Fruit fly (Drosophila melanogaster) whole organism, embryonic: ENCODE results near the gene gt.

Experiments used
- ATbp ChIP-seq: fragments of 200-800 bp; sonication (Bioruptor generic); optimal IDR thresholded peaks from 2 replicates; lab custom pipeline; 2017; ENCODE audit warnings: missing biosample characterization, mild to moderate bottlenecking, missing genetic modification characterization, missing genetic modification reagents
- Antp ChIP-seq: fragments of 200-800 bp; sonication (Bioruptor generic); optimal IDR thresholded peaks from 3 replicates; lab custom pipeline; 2016; ENCODE audit warnings: missing biosample characterization, missing genetic modification characterization
- CG11093 ChIP-seq: fragments of 200-800 bp; sonication (Bioruptor generic); IDR thresholded peaks from 3 replicates; pipeline ENCODE4 v1.3.6; 2022; ENCODE audit warnings: missing biosample characterization, missing genetic modification characterization
- CG11504 ChIP-seq: fragments of 200-800 bp; sonication (Bioruptor generic); optimal IDR thresholded peaks from 3 replicates; lab custom pipeline; 2019; ENCODE audit warnings: missing biosample characterization, mild to moderate bottlenecking, missing genetic modification characterization, moderate library complexity
- CG11560 ChIP-seq: fragments of 200-800 bp; sonication (Bioruptor generic); IDR thresholded peaks from 3 replicates; pipeline ENCODE4 v1.3.6; 2022; ENCODE audit warnings: missing biosample characterization, missing genetic modification characterization
- CG15601 ChIP-seq: fragments of 200-800 bp; sonication (Bioruptor generic); optimal IDR thresholded peaks from 3 replicates; lab custom pipeline; 2019; ENCODE audit warnings: missing biosample characterization, mild to moderate bottlenecking, missing genetic modification characterization, moderate library complexity
- CG15696 ChIP-seq: fragments of 200-800 bp; sonication (Bioruptor generic); optimal IDR thresholded peaks from 2 replicates; lab custom pipeline; 2019; ENCODE audit warnings: missing biosample characterization, mild to moderate bottlenecking, missing genetic modification characterization, moderate library complexity
- CG32532 ChIP-seq: fragments of 200-800 bp; sonication (Bioruptor generic); IDR thresholded peaks from 2 replicates; pipeline ENCODE4 v1.3.6; 2022; ENCODE audit warnings: missing biosample characterization, missing genetic modification characterization
- CG7271 ChIP-seq: fragments of 200-800 bp; sonication (Bioruptor generic); optimal IDR thresholded peaks from 2 replicates; lab custom pipeline; 2018; ENCODE audit warnings: missing biosample characterization, mild to moderate bottlenecking, missing genetic modification characterization, moderate library complexity
- CG7928 ChIP-seq: fragments of 200-800 bp; sonication (Bioruptor generic); optimal IDR thresholded peaks from 2 replicates; lab custom pipeline; 2017; ENCODE audit warnings: missing biosample characterization, mild to moderate bottlenecking, missing genetic modification characterization
- CG8924 ChIP-seq: fragments of 200-800 bp; optimal IDR thresholded peaks from 3 replicates; lab custom pipeline; 2019; ENCODE audit warnings: missing biosample characterization, mild to moderate bottlenecking, missing genetic modification characterization, moderate library complexity
- D ChIP-seq, 2 experiments: fragments of 200-800 bp in 1 of 2; fragments of >200 bp in 1 of 2; sonication (Bioruptor generic) in 1 of 2; optimal IDR thresholded peaks; 2 replicates in 1 of 2; 3 replicates in 1 of 2; lab custom pipeline; 2017; ENCODE audit warnings: mild to moderate bottlenecking in 1 of 2, missing biosample characterization in 1 of 2, missing genetic modification characterization in 1 of 2, missing genetic modification reagents in 1 of 2
- D19A ChIP-seq: fragments of 200-800 bp; optimal IDR thresholded peaks from 3 replicates; lab custom pipeline; 2019; ENCODE audit warnings: missing biosample characterization, mild to moderate bottlenecking, missing genetic modification characterization, moderate library complexity
- Ets65A ChIP-seq: fragments of 200-800 bp; sonication (Bioruptor generic); peaks from one replicate; lab custom pipeline; 2016; ENCODE audit warnings: missing biosample characterization, missing genetic modification characterization
- Fer1 ChIP-seq: fragments of 200-800 bp; sonication (Bioruptor generic); optimal IDR thresholded peaks from 2 replicates; lab custom pipeline; 2017; ENCODE audit warnings: missing biosample characterization, mild to moderate bottlenecking, missing genetic modification characterization
- Fer3 ChIP-seq: fragments of 200-800 bp; sonication (Bioruptor generic); optimal IDR thresholded peaks from 2 replicates; lab custom pipeline; 2018; ENCODE audit warnings: missing biosample characterization, mild to moderate bottlenecking, missing genetic modification characterization, moderate library complexity
- Lhr ChIP-seq: fragments of 200-800 bp; sonication (Bioruptor generic); optimal IDR thresholded peaks from 3 replicates; lab custom pipeline; 2017; ENCODE audit warnings: mild to moderate bottlenecking, missing biosample characterization, missing genetic modification reagents, missing genetic modification characterization
- Max ChIP-seq: fragments of 200-800 bp; sonication (Bioruptor generic); optimal IDR thresholded peaks from 2 replicates; lab custom pipeline; 2016; ENCODE audit warnings: missing biosample characterization, mild to moderate bottlenecking, missing genetic modification characterization
- Med ChIP-seq: fragments of 200-800 bp; sonication (Bioruptor generic); peaks from one replicate; lab custom pipeline; 2016; ENCODE audit warnings: missing biosample characterization, missing genetic modification characterization, mild to moderate bottlenecking, inconsistent platforms, moderate library complexity
- Sox100B ChIP-seq: fragments of 200-800 bp; sonication (Bioruptor generic); optimal IDR thresholded peaks from 3 replicates; lab custom pipeline; 2018; ENCODE audit warnings: missing biosample characterization, mild to moderate bottlenecking, missing genetic modification characterization
- Xrp1 ChIP-seq: fragments of 200-800 bp; sonication (Bioruptor generic); IDR thresholded peaks from 2 replicates; pipeline ENCODE4 v1.3.6; 2022; ENCODE audit warnings: missing biosample characterization, missing genetic modification characterization
- ato ChIP-seq: fragments of 200-800 bp; sonication (Bioruptor generic); IDR thresholded peaks from 2 replicates; pipeline ENCODE4 v1.3.6; 2022; ENCODE audit warnings: missing biosample characterization, missing genetic modification characterization; ENCODE audit not compliant: partially characterized antibody
- bsh ChIP-seq, 2 experiments: fragments of 200-800 bp; sonication (Bioruptor generic); optimal IDR thresholded peaks; 2 replicates each; lab custom pipeline; 2017 to 2018; ENCODE audit warnings: mild to moderate bottlenecking in 2 of 2, missing biosample characterization in 2 of 2, missing genetic modification characterization in 2 of 2, moderate library complexity in 1 of 2
- crol ChIP-seq: fragments of 200-800 bp; sonication (Bioruptor generic); IDR thresholded peaks from 2 replicates; pipeline ENCODE4 v1.3.6; 2022; ENCODE audit warnings: missing biosample characterization, missing genetic modification characterization
- grau ChIP-seq: fragments of 200-800 bp; optimal IDR thresholded peaks from 3 replicates; lab custom pipeline; 2019; ENCODE audit warnings: missing biosample characterization, mild to moderate bottlenecking, missing genetic modification characterization, moderate library complexity
- hth ChIP-seq: fragments of >200 bp; optimal IDR thresholded peaks from 2 replicates; lab custom pipeline; 2017; ENCODE audit warnings: inconsistent platforms
- phol ChIP-seq: fragments of 200-800 bp; sonication (Bioruptor generic); optimal IDR thresholded peaks from 3 replicates; lab custom pipeline; 2018; ENCODE audit warnings: missing biosample characterization, mild to moderate bottlenecking, missing genetic modification characterization, moderate library complexity
- pita ChIP-seq: fragments of 200-800 bp; sonication (Bioruptor generic); optimal IDR thresholded peaks from 2 replicates; lab custom pipeline; 2017; ENCODE audit warnings: missing biosample characterization, mild to moderate bottlenecking, missing genetic modification characterization
- pum ChIP-seq: fragments of 200-800 bp; sonication (Bioruptor generic); optimal IDR thresholded peaks from 2 replicates; lab custom pipeline; 2016; ENCODE audit warnings: missing biosample characterization, missing genetic modification characterization
- row ChIP-seq: fragments of 200-800 bp; sonication (Bioruptor generic); IDR thresholded peaks from 3 replicates; pipeline ENCODE4 v1.3.6; 2022; ENCODE audit warnings: missing biosample characterization, missing genetic modification characterization
- sens ChIP-seq: fragments of 200-800 bp; sonication (Bioruptor generic); peaks from one replicate; lab custom pipeline; 2016; ENCODE audit warnings: missing biosample characterization, missing genetic modification characterization
- slbo ChIP-seq: fragments of 200-800 bp; sonication (Bioruptor generic); IDR thresholded peaks from 2 replicates; pipeline ENCODE4 v1.3.6; 2022; ENCODE audit warnings: missing biosample characterization, missing genetic modification characterization
- zfh1 ChIP-seq: fragments of 200-800 bp; sonication (Bioruptor generic); IDR thresholded peaks from 3 replicates; pipeline ENCODE4 v1.3.6; 2022; ENCODE audit warnings: missing biosample characterization, missing genetic modification characterization

Gene gt

dm6 chrX:2461421-2462393 lies 32.9 kb upstream of the gt start (continued):
- TF ChIP-seq CG32532 (GFP tag; lab: Robert Waterston, UW), result no peak
- no peak for TF ChIP-seq Max
- TF ChIP-seq CG15601 (tag; lab: Kevin White, UChicago), result peak; percentile 31
- peak in 1 of 2 experiments; percentile 26 for TF ChIP-seq bsh (GFP tag; optimal IDR thresholded peaks at IDR 0.05; lab: Kevin White, UChicago)
- TF ChIP-seq Lhr, result peak; percentile 7
- TF ChIP-seq CG8924 (tag; lab: Kevin White, UChicago), result peak; percentile 2
- TF ChIP-seq ATbp (GFP tag; lab: Kevin White, UChicago), result peak; percentile 61
- no peak for TF ChIP-seq pita (GFP tag; lab: Kevin White, UChicago)
- peak; percentile 3 for TF ChIP-seq Sox100B (GFP tag; lab: Kevin White, UChicago)
- peak; percentile 45 for TF ChIP-seq CG15696 (tag; lab: Kevin White, UChicago)
- TF ChIP-seq Fer3, result no peak
- TF ChIP-seq crol (GFP tag; lab: Robert Waterston, UW), result peak; percentile 86
- TF ChIP-seq phol, result no peak
- no peak for TF ChIP-seq Fer1 (GFP tag; lab: Kevin White, UChicago)
- no peak for TF ChIP-seq CG7271 (tag; lab: Kevin White, UChicago)
- TF ChIP-seq Antp (GFP tag; lab: Kevin White, UChicago), result no peak
- peak; percentile 28; the same call in 1 of the 2 replicates for TF ChIP-seq Xrp1 (GFP tag; lab: Robert Waterston, UW)
- no peak for TF ChIP-seq CG11093 (GFP tag; lab: Robert Waterston, UW)
- TF ChIP-seq zfh1, result peak; percentile 26; the same call in 1 of the 3 replicates
- TF ChIP-seq D (optimal IDR thresholded peaks at IDR 0.05; lab: Kevin White, UChicago), result no peak
- TF ChIP-seq D (GFP tag; optimal IDR thresholded peaks at IDR 0.05; lab: Kevin White, UChicago), result peak; percentile 5
- TF ChIP-seq ato, result no peak
- no peak for TF ChIP-seq D19A

- TF ChIP-seq slbo (GFP tag; lab: Robert Waterston, UW) (peak; percentile 17; the same call in 1 of the 2 replicates), pum (GFP tag; lab: Kevin White, UChicago) (no peak), row (GFP tag; lab: Robert Waterston, UW) (0 out of 3 replicates have a peak, but pooled peaks have one; percentile 16), Ets65A (peak; percentile 91), Med (GFP tag; lab: Kevin White, UChicago) (peak; percentile 70), grau (tag; lab: Kevin White, UChicago) (peak; percentile 57), sens (GFP tag; lab: Kevin White, UChicago) (peak; percentile 36), CG11504 (tag; lab: Kevin White, UChicago) (peak; percentile 10), hth (lab: Kevin White, UChicago) (no peak), CG7928 (no peak)
These were observed 31.1 kb upstream of the gt start for dm6 chrX:2459843-2460242.

- TF ChIP-seq Med (GFP tag; lab: Kevin White, UChicago), result peak; percentile 64
- TF ChIP-seq CG11560 (tag; lab: Robert Waterston, UW), result no peak
These were observed 29.2 kb upstream of the gt start for dm6 chrX:2457863-2458458.
